Worm (Caenorhabditis elegans): ENCODE results near the gene F23A7.3.

The F23A7.3 gene

DNA sequence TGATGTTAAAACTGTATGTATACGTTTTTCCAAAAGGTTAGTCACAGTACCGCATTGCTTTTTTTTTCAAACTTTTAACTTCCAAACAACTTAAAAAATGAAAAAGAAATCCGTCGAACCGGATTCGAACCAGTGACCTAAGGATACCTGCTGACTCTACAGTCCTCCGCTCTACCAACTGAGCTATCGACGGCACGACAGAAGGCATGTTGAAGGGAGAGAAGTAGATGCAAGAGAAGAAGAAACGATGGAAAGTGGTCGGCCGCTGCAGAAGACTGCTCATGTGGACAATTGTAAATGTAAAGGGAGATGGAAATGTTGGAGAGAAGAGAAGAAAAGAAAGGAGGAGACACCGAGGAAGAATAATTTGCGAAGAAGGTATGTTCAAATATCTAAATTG is 10.2 kb upstream of the F23A7.3 start (continued):
- TF ChIP-seq madf-10 (tag; optimal IDR thresholded peaks at IDR 0.05) (peak; percentile 90), ceh-100 (GFP tag; IDR thresholded peaks at IDR 0.05) (peak; percentile 69), F23B12.7 (tag; optimal IDR thresholded peaks at IDR 0.05; ENCODE audit: insufficient read depth) (peak; percentile 88), ekl-4 (GFP tag; IDR thresholded peaks at IDR 0.05) (peak; percentile 89), F52B5.7 (tag; optimal IDR thresholded peaks at IDR 0.05) (peak; percentile 89), ztf-22 (GFP tag; optimal IDR thresholded peaks at IDR 0.05) (peak; percentile 53), lsy-27 (tag; optimal IDR thresholded peaks at IDR 0.05; ENCODE audit: borderline replicate concordance, insufficient read depth) (peak; percentile 80), ama-1 (optimal IDR thresholded peaks at IDR 0.05) (no peak), ama-1 (GFP tag; optimal IDR thresholded peaks at IDR 0.05) (peak; percentile 84), ets-4 (GFP tag; optimal IDR thresholded peaks at IDR 0.05) (peak; percentile 67), F49E8.2 (tag; optimal IDR thresholded peaks at IDR 0.05; ENCODE audit: insufficient read depth) (peak; percentile 47), aptf-2 (GFP tag; conservative IDR thresholded peaks at IDR 0.05) (0 out of 2 replicates have a peak, but pooled peaks have one; percentile 26), akir-1 (GFP tag; optimal IDR thresholded peaks at IDR 0.05) (peak; percentile 76), athp-1 (tag; optimal IDR thresholded peaks at IDR 0.05) (peak; percentile 71), attf-5 (GFP tag; optimal IDR thresholded peaks at IDR 0.05) (peak; percentile 40), cebp-1 (GFP tag; IDR thresholded peaks at IDR 0.05) (peak; percentile 74), cebp-1 (tag; optimal IDR thresholded peaks at IDR 0.05) (peak; percentile 88), B0336.3 (GFP tag; IDR thresholded peaks at IDR 0.05) (peak; percentile 86), dox-1 (GFP tag; IDR thresholded peaks at IDR 0.05) (peak; percentile 94), xnd-1 (tag; optimal IDR thresholded peaks at IDR 0.05) (no peak), egl-18 (GFP tag; IDR thresholded peaks at IDR 0.05) (peak; percentile 89), hmg-1.2 (GFP tag; IDR thresholded peaks at IDR 0.05) (peak; percentile 92), nfya-2 (GFP tag; IDR thresholded peaks at IDR 0.05) (no peak), nhr-90 (tag; optimal IDR thresholded peaks at IDR 0.05) (peak; percentile 73), T07F8.4 (tag; optimal IDR thresholded peaks at IDR 0.05) (peak; percentile 85), ztf-18 (tag; optimal IDR thresholded peaks at IDR 0.05) (peak; percentile 59), lin-40 (tag; optimal IDR thresholded peaks at IDR 0.05) (peak; percentile 96), zfh-2 (GFP tag; conservative IDR thresholded peaks at IDR 0.05) (peak; percentile 68), B0035.1 (tag; optimal IDR thresholded peaks at IDR 0.05) (peak; percentile 75), madf-6 (GFP tag; IDR thresholded peaks at IDR 0.05) (peak; percentile 77), pha-4 (tag; optimal IDR thresholded peaks at IDR 0.05) (no peak), ceh-91 (GFP tag; IDR thresholded peaks at IDR 0.05) (no peak), Y53G8AR.9 (GFP tag; conservative IDR thresholded peaks at IDR 0.05) (peak; percentile 89), F22D6.2 (tag; optimal IDR thresholded peaks at IDR 0.05) (peak; percentile 50), nhr-179 (tag; optimal IDR thresholded peaks at IDR 0.05) (peak; percentile 69), F55B11.4 (tag; optimal IDR thresholded peaks at IDR 0.05; ENCODE audit: borderline replicate concordance, insufficient read depth) (no peak), hlh-12 (tag; optimal IDR thresholded peaks at IDR 0.05) (no peak), tlf-1 (GFP tag; optimal IDR thresholded peaks at IDR 0.05) (peak; percentile 86), ceh-27 (GFP tag; optimal IDR thresholded peaks at IDR 0.05) (peak; percentile 87), chd-7 (tag; optimal IDR thresholded peaks at IDR 0.05) (peak; percentile 85), F33H1.4 (GFP tag; IDR thresholded peaks at IDR 0.05) (0 out of 2 replicates have a peak, but pooled peaks have one; percentile 17), Y79H2A.3 (GFP tag; conservative IDR thresholded peaks at IDR 0.05) (no peak), C06A6.2 (GFP tag; conservative IDR thresholded peaks at IDR 0.05) (peak; percentile 77), attf-3 (GFP tag; conservative IDR thresholded peaks at IDR 0.05) (peak; percentile 52), lag-1 (GFP tag; IDR thresholded peaks at IDR 0.05) (peak; percentile 50; the same call in 1 of the 2 replicates), sea-2 (GFP tag; IDR thresholded peaks at IDR 0.05) (peak; percentile 71; the same call in 1 of the 2 replicates), K11D2.4 (GFP tag; IDR thresholded peaks at IDR 0.05) (peak; percentile 92), F57A8.1 (GFP tag; optimal IDR thresholded peaks at IDR 0.05) (peak; percentile 87), sptf-2 (GFP tag; optimal IDR thresholded peaks at IDR 0.05) (peak; percentile 79)
